Worm (Caenorhabditis elegans) whole organism, early embryonic: Measurements from ENCODE around the gene T07D1.3.

Source experiments
- B0310.2 ChIP-seq: sonication (generic microtip); optimal IDR thresholded peaks from 2 replicates; lab custom pipeline; 2016; ENCODE audit warnings: mild to moderate bottlenecking, missing genetic modification characterization, missing compliant biosample characterization
- ama-1 ChIP-seq: fragments of 150-350 bp; optimal IDR thresholded peaks from 2 replicates; lab custom pipeline; 2014
- ceh-13 ChIP-seq: fragments of 200-800 bp; sonication (Bioruptor generic); optimal IDR thresholded peaks from 2 replicates; lab custom pipeline; 2018; ENCODE audit warnings: mild to moderate bottlenecking, missing genetic modification characterization, missing compliant biosample characterization
- ets-7 ChIP-seq: sonication (generic microtip); optimal IDR thresholded peaks from 2 replicates; lab custom pipeline; 2016; ENCODE audit warnings: missing genotype, missing genetic modification characterization, missing compliant biosample characterization
- flt-1 ChIP-seq: fragments of 200-800 bp; sonication (Bioruptor generic); IDR thresholded peaks from 2 replicates; pipeline ENCODE4 v1.3.6; 2022; ENCODE audit warnings: missing genetic modification characterization, missing compliant biosample characterization
- hmg-4 ChIP-seq: fragments of 200-800 bp; sonication (Bioruptor generic); optimal IDR thresholded peaks from 2 replicates; lab custom pipeline; 2018; ENCODE audit warnings: mild to moderate bottlenecking, missing genetic modification characterization, missing compliant biosample characterization
- sea-1 ChIP-seq: fragments of 200-800 bp; sonication (Bioruptor generic); conservative IDR thresholded peaks from 2 replicates; pipeline ENCODE4 v1.3.6; 2022; ENCODE audit warnings: missing genetic modification characterization, missing compliant biosample characterization

DNA sequence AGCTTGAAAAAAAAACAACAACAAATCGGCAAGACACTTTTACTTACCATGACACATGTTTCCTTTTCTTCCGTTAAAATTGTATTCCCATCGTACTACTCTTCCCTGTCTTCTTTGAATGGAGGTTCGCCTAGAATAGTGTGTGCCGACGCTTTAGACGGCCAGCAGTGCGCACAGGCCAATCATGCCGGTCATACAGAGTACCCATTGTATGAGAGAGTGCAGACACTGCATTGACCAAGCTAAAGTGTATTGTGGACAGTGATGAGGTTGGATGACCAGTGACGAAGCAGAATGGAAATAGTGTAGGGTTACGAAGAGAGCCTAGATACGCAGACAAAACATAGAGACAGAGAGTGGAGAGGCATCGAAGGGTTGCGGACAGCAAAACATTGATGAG lies 41.3 kb downstream of the T07D1.3 start, which contains the start of gene dhhc-9:
- TF ChIP-seq ama-1 (no peak), ets-7 (tag; lab: Kevin White, UChicago) (no peak), ceh-13 (no peak), B0310.2 (tag; lab: Kevin White, UChicago) (no peak), hmg-4 (peak; percentile 79), flt-1 (GFP tag; lab: Robert Waterston, UW) (no peak), sea-1 (GFP tag; lab: Robert Waterston, UW) (no peak)
